Fruit fly (Drosophila melanogaster) whole organism, embryonic: ENCODE data around the gene cold.

ENCODE experiments used
- Ada2b ChIP-seq: fragments of 200-800 bp; sonication (Bioruptor generic); IDR thresholded peaks from 2 replicates; pipeline ENCODE4 v1.3.6; 2022; ENCODE audit warnings: missing biosample characterization, missing genetic modification characterization
- Atf6 ChIP-seq: fragments of 200-800 bp; sonication (Bioruptor generic); IDR thresholded peaks from 2 replicates; pipeline ENCODE4 v1.3.6; 2022; ENCODE audit warnings: missing biosample characterization, missing genetic modification characterization
- Awh ChIP-seq: fragments of 200-800 bp; sonication (Bioruptor generic); IDR thresholded peaks from 2 replicates; pipeline ENCODE4, ENCODE4 v1.3.6; 2022; ENCODE audit warnings: missing biosample characterization, missing genetic modification characterization
- Bdp1 ChIP-seq: fragments of 200-800 bp; sonication (Bioruptor generic); optimal IDR thresholded peaks from 3 replicates; lab custom pipeline; 2016; ENCODE audit warnings: missing biosample characterization, missing genetic modification characterization
- CG1024 ChIP-seq: fragments of 200-800 bp; sonication (Bioruptor generic); IDR thresholded peaks from 2 replicates; pipeline ENCODE4 v1.3.6; 2022; ENCODE audit warnings: missing biosample characterization, missing genetic modification characterization
- CG10959 ChIP-seq: fragments of 200-800 bp; sonication (Bioruptor generic); IDR thresholded peaks from 2 replicates; pipeline ENCODE4 v1.3.6; 2022; ENCODE audit warnings: missing biosample characterization, missing genetic modification characterization
- CG1233 ChIP-seq: fragments of 200-800 bp; sonication (Bioruptor generic); optimal IDR thresholded peaks from 4 replicates; lab custom pipeline; 2018; ENCODE audit warnings: missing biosample characterization, mild to moderate bottlenecking, missing genetic modification characterization
- CG14050 ChIP-seq: fragments of 200-800 bp; sonication (Bioruptor generic); IDR thresholded peaks from 3 replicates; pipeline ENCODE4 v1.3.6; 2022; ENCODE audit warnings: missing biosample characterization, missing genetic modification characterization
- CG14667 ChIP-seq: fragments of 200-800 bp; sonication (Bioruptor generic); IDR thresholded peaks from 2 replicates; pipeline ENCODE4 v1.3.6; 2022; ENCODE audit warnings: missing biosample characterization, missing genetic modification characterization
- CG14860 ChIP-seq: fragments of 200-800 bp; sonication (Bioruptor generic); IDR thresholded peaks from 3 replicates; pipeline ENCODE4 v1.3.6; 2022; ENCODE audit warnings: missing biosample characterization, missing genetic modification characterization; ENCODE audit not compliant: partially characterized antibody
- CG14965 ChIP-seq: fragments of 200-800 bp; sonication (Bioruptor generic); optimal IDR thresholded peaks from 2 replicates; lab custom pipeline; 2016; ENCODE audit warnings: missing biosample characterization, missing genetic modification characterization, borderline replicate concordance
- CG15011 ChIP-seq: fragments of 200-800 bp; sonication (Bioruptor generic); optimal IDR thresholded peaks from 3 replicates; lab custom pipeline; 2018; ENCODE audit warnings: missing biosample characterization, mild to moderate bottlenecking, missing genetic modification characterization
- CG1529 ChIP-seq: fragments of 200-800 bp; sonication (Bioruptor generic); optimal IDR thresholded peaks from 3 replicates; lab custom pipeline; 2018; ENCODE audit warnings: missing biosample characterization, missing genetic modification characterization
- CG15601 ChIP-seq: fragments of 200-800 bp; sonication (Bioruptor generic); optimal IDR thresholded peaks from 3 replicates; lab custom pipeline; 2019; ENCODE audit warnings: missing biosample characterization, mild to moderate bottlenecking, missing genetic modification characterization, moderate library complexity
- CG17186 ChIP-seq: fragments of 200-800 bp; sonication (Bioruptor generic); optimal IDR thresholded peaks from 3 replicates; lab custom pipeline; 2017; ENCODE audit warnings: missing biosample characterization, missing genetic modification reagents, missing genetic modification characterization
- CG18011 ChIP-seq: fragments of 200-800 bp; sonication (Bioruptor generic); optimal IDR thresholded peaks from 2 replicates; lab custom pipeline; 2017; ENCODE audit warnings: missing biosample characterization, missing genetic modification characterization, mild to moderate bottlenecking, moderate library complexity, missing genotype
- CG18764 ChIP-seq: fragments of 200-800 bp; sonication (Bioruptor generic); optimal IDR thresholded peaks from 3 replicates; lab custom pipeline; 2016; ENCODE audit warnings: missing biosample characterization, missing genetic modification characterization
- CG3281 ChIP-seq: fragments of 200-800 bp; sonication (Bioruptor generic); optimal IDR thresholded peaks from 3 replicates; lab custom pipeline; 2017; ENCODE audit warnings: missing biosample characterization, mild to moderate bottlenecking, missing genetic modification characterization
- CG34422 ChIP-seq: fragments of 200-800 bp; sonication (Bioruptor generic); IDR thresholded peaks from 3 replicates; pipeline ENCODE4 v1.3.6; 2022; ENCODE audit warnings: missing biosample characterization, missing genetic modification characterization
- CG4707 ChIP-seq: fragments of 200-800 bp; sonication (Bioruptor generic); optimal IDR thresholded peaks from 2 replicates; lab custom pipeline; 2018; ENCODE audit warnings: missing biosample characterization, mild to moderate bottlenecking, missing genetic modification characterization, moderate library complexity
- CG6254 ChIP-seq: fragments of 200-800 bp; sonication (Bioruptor generic); optimal IDR thresholded peaks from 3 replicates; lab custom pipeline; 2017; ENCODE audit warnings: mild to moderate bottlenecking, missing biosample characterization, missing genetic modification reagents, missing genetic modification characterization
- CG7372 ChIP-seq: fragments of 200-800 bp; sonication (Bioruptor generic); IDR thresholded peaks from 2 replicates; pipeline ENCODE4 v1.3.6; 2022; ENCODE audit warnings: missing biosample characterization, missing genetic modification characterization
- CG7839 ChIP-seq: fragments of 200-800 bp; sonication (Bioruptor generic); optimal IDR thresholded peaks from 3 replicates; lab custom pipeline; 2018; ENCODE audit warnings: missing biosample characterization, mild to moderate bottlenecking, missing genetic modification characterization, moderate library complexity
- CHES-1-like ChIP-seq: fragments of 200-800 bp; sonication (Bioruptor generic); optimal IDR thresholded peaks from 2 replicates; lab custom pipeline; 2016; ENCODE audit warnings: missing biosample characterization, missing genetic modification characterization
- Chrac-16 ChIP-seq: fragments of 200-800 bp; sonication (Bioruptor generic); optimal IDR thresholded peaks from 3 replicates; lab custom pipeline; 2016; ENCODE audit warnings: missing biosample characterization, missing genetic modification characterization
- NC2β ChIP-seq: fragments of 200-800 bp; sonication (Bioruptor generic); optimal IDR thresholded peaks from 2 replicates; lab custom pipeline; 2016; ENCODE audit warnings: missing biosample characterization, missing genetic modification characterization
- Nf-YA ChIP-seq: fragments of 200-800 bp; sonication (Bioruptor generic); IDR thresholded peaks from 2 replicates; pipeline ENCODE4 v1.3.6; 2022; ENCODE audit warnings: missing biosample characterization, missing genetic modification characterization
- Sin3A ChIP-seq: fragments of >200 bp; optimal IDR thresholded peaks from 2 replicates; lab custom pipeline; 2018
- Trl ChIP-seq, 3 experiments: fragments of >200 bp in 2 of 3; fragments of 200-800 bp in 1 of 3; sonication (Bioruptor generic) in 1 of 3; optimal IDR thresholded peaks; 2 replicates in 1 of 3; 3 replicates in 2 of 3; lab custom pipeline; 2016 to 2017; ENCODE audit warnings: missing biosample characterization in 1 of 3, missing genetic modification characterization in 1 of 3
- bsh ChIP-seq, 2 experiments: fragments of 200-800 bp; sonication (Bioruptor generic); optimal IDR thresholded peaks; 2 replicates each; lab custom pipeline; 2017 to 2018; ENCODE audit warnings: mild to moderate bottlenecking in 2 of 2, missing biosample characterization in 2 of 2, missing genetic modification characterization in 2 of 2, moderate library complexity in 1 of 2
- croc ChIP-seq: fragments of 200-800 bp; sonication (Bioruptor generic); conservative IDR thresholded peaks from 3 replicates; pipeline ENCODE4 v1.3.6; 2022; ENCODE audit warnings: missing biosample characterization, missing genetic modification characterization
- dmrt99B ChIP-seq: fragments of 200-800 bp; sonication (Bioruptor generic); optimal IDR thresholded peaks from 2 replicates; lab custom pipeline; 2018; ENCODE audit warnings: missing biosample characterization, mild to moderate bottlenecking, missing genetic modification characterization, moderate library complexity
- dpn ChIP-seq, 2 experiments: fragments of 200-800 bp; sonication (Bioruptor generic); optimal IDR thresholded peaks; 3 replicates each; lab custom pipeline; 2016; ENCODE audit warnings: missing biosample characterization in 2 of 2, missing genetic modification characterization in 2 of 2
- dysf ChIP-seq: fragments of 200-800 bp; sonication (Bioruptor generic); IDR thresholded peaks from 3 replicates; pipeline ENCODE4 v1.3.6; 2022; ENCODE audit warnings: missing biosample characterization, missing genetic modification characterization
- exex ChIP-seq: fragments of 200-800 bp; sonication (Bioruptor generic); optimal IDR thresholded peaks from 4 replicates; lab custom pipeline; 2018; ENCODE audit warnings: missing biosample characterization, mild to moderate bottlenecking, missing genetic modification characterization, moderate library complexity
- gem ChIP-seq: fragments of 200-800 bp; sonication (Bioruptor generic); optimal IDR thresholded peaks from 2 replicates; lab custom pipeline; 2019; ENCODE audit warnings: missing biosample characterization, mild to moderate bottlenecking, missing genetic modification characterization, moderate library complexity
- gsb-n ChIP-seq: fragments of 200-800 bp; sonication (Bioruptor generic); optimal IDR thresholded peaks from 3 replicates; lab custom pipeline; 2018; ENCODE audit warnings: missing biosample characterization, mild to moderate bottlenecking, missing genetic modification characterization
- hb ChIP-seq: fragments of 200-800 bp; sonication (Bioruptor generic); IDR thresholded peaks from 3 replicates; pipeline ENCODE4 v1.3.6; 2022; ENCODE audit warnings: missing biosample characterization, missing genetic modification characterization; ENCODE audit not compliant: partially characterized antibody
- insv ChIP-seq, 2 experiments: fragments of 200-800 bp; sonication (Bioruptor generic); optimal IDR thresholded peaks; 3 replicates each; lab custom pipeline; 2016 to 2018; ENCODE audit warnings: missing biosample characterization in 2 of 2, missing genetic modification characterization in 2 of 2
- jumu ChIP-seq: fragments of 200-800 bp; sonication (Bioruptor generic); optimal IDR thresholded peaks from 3 replicates; lab custom pipeline; 2016; ENCODE audit warnings: missing biosample characterization, missing genetic modification characterization
- knrl ChIP-seq: fragments of 200-800 bp; sonication (Bioruptor generic); IDR thresholded peaks from 3 replicates; pipeline ENCODE4 v1.3.6; 2022; ENCODE audit warnings: missing biosample characterization, missing genetic modification characterization; ENCODE audit not compliant: partially characterized antibody
- mld ChIP-seq: fragments of 200-800 bp; sonication (Bioruptor generic); IDR thresholded peaks from 3 replicates; pipeline ENCODE4 v1.3.6; 2022; ENCODE audit warnings: missing biosample characterization, missing genetic modification characterization; ENCODE audit not compliant: partially characterized antibody
- onecut ChIP-seq: fragments of 200-800 bp; sonication (Bioruptor generic); IDR thresholded peaks from 2 replicates; pipeline ENCODE4 v1.3.6; 2022; ENCODE audit warnings: missing biosample characterization, missing genetic modification characterization
- pita ChIP-seq: fragments of 200-800 bp; sonication (Bioruptor generic); optimal IDR thresholded peaks from 2 replicates; lab custom pipeline; 2017; ENCODE audit warnings: missing biosample characterization, mild to moderate bottlenecking, missing genetic modification characterization
- pros ChIP-seq: fragments of 200-800 bp; sonication (Bioruptor generic); optimal IDR thresholded peaks from 3 replicates; lab custom pipeline; 2019; ENCODE audit warnings: missing biosample characterization, mild to moderate bottlenecking, missing genetic modification characterization, moderate library complexity
- ro ChIP-seq: fragments of 200-800 bp; sonication (Bioruptor generic); IDR thresholded peaks from 2 replicates; pipeline ENCODE4 v1.3.6; 2022; ENCODE audit warnings: missing biosample characterization, missing genetic modification characterization
- shn ChIP-seq: fragments of 200-800 bp; sonication (Bioruptor generic); optimal IDR thresholded peaks from 3 replicates; lab custom pipeline; 2016; ENCODE audit warnings: missing biosample characterization, missing genetic modification characterization
- slbo ChIP-seq: fragments of 200-800 bp; sonication (Bioruptor generic); IDR thresholded peaks from 2 replicates; pipeline ENCODE4 v1.3.6; 2022; ENCODE audit warnings: missing biosample characterization, missing genetic modification characterization
- trh ChIP-seq: fragments of 200-800 bp; sonication (Bioruptor generic); optimal IDR thresholded peaks from 2 replicates; lab custom pipeline; 2016; ENCODE audit warnings: missing biosample characterization, missing genetic modification characterization
- tx ChIP-seq: fragments of 200-800 bp; sonication (Bioruptor generic); optimal IDR thresholded peaks from 2 replicates; lab custom pipeline; 2016; ENCODE audit warnings: missing biosample characterization, missing genetic modification characterization
- zen ChIP-seq: fragments of 200-800 bp; sonication (Bioruptor generic); optimal IDR thresholded peaks from 3 replicates; lab custom pipeline; 2018; ENCODE audit warnings: missing biosample characterization, mild to moderate bottlenecking, missing genetic modification characterization, moderate library complexity

The cold gene

DNA sequence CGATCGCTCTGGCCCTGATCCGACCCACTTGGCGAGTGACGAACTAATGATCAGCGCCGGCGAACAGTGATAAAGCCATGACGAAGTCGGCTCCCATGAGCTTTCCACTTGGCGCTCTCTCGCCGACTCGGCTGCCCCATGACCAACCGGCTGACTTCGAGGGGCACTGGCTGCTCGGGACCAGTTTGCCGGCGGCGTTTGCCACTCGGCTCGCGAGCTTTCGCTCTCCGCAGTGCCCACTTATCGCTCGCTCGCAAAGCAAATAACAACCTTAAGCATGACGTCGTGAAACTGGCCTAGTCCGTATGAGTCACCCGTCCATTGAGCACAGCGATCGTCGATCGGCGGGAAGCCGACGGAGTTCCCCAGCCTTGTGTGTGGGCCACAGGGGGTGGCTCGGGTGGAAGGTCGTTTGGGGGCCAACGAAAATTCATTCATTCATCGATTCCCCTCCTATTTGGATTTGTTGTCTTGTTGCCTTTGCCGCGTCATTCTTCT, 21.6 kb upstream of the cold start, which contains the start of gene Ets21C (continued):
- TF ChIP-seq hb (GFP tag; lab: Robert Waterston, UW) (no peak), CG17186 (no peak), CG3281 (GFP tag; lab: Kevin White, UChicago) (no peak), croc (GFP tag; lab: Robert Waterston, UW) (no peak), CG18011 (GFP tag; lab: Kevin White, UChicago) (no peak), Ada2b (peak; percentile 22; the same call in 1 of the 2 replicates), Awh (0 out of 2 replicates have a peak, but pooled peaks have one; percentile 9), gem (no peak), gsb-n (tag; lab: Kevin White, UChicago) (no peak), dysf (GFP tag; lab: Robert Waterston, UW) (peak; percentile 16; the same call in 1 of the 3 replicates), bsh (GFP tag; optimal IDR thresholded peaks at IDR 0.05; lab: Kevin White, UChicago) (peak in 1 of 2 experiments; percentile 27), Atf6 (peak; percentile 65), Trl (optimal IDR thresholded peaks at IDR 0.05; lab: Kevin White, UChicago) (peak; percentile 50 to 72), Trl (GFP tag; optimal IDR thresholded peaks at IDR 0.05; lab: Kevin White, UChicago) (peak; percentile 28), pita (GFP tag; lab: Kevin White, UChicago) (no peak), CG14860 (GFP tag; lab: Robert Waterston, UW) (no peak), CG1529 (GFP tag; lab: Kevin White, UChicago) (no peak), Chrac-16 (GFP tag; lab: Kevin White, UChicago) (no peak), CG18764 (GFP tag; lab: Kevin White, UChicago) (no peak), CG7372 (GFP tag; lab: Robert Waterston, UW) (no peak), exex (peak; percentile 34), Sin3A (lab: Kevin White, UChicago) (no peak), CG1024 (no peak), CG7839 (tag; lab: Kevin White, UChicago) (no peak), dmrt99B (tag; lab: Kevin White, UChicago) (no peak), CG14667 (no peak), slbo (no peak), CG34422 (GFP tag; lab: Robert Waterston, UW) (peak; percentile 45; the same call in 1 of the 3 replicates), onecut (GFP tag; lab: Robert Waterston, UW) (no peak; the same call in 1 of the 2 replicates), zen (tag; lab: Kevin White, UChicago) (no peak), shn (GFP tag; lab: Kevin White, UChicago) (peak; percentile 97), Nf-YA (GFP tag; lab: Robert Waterston, UW) (no peak), dpn (GFP tag; optimal IDR thresholded peaks at IDR 0.05; lab: Kevin White, UChicago) (no peak), mld (GFP tag; lab: Robert Waterston, UW) (no peak), CHES-1-like (GFP tag; lab: Kevin White, UChicago) (no peak), CG15601 (no peak), trh (GFP tag; lab: Kevin White, UChicago) (no peak), ro (GFP tag; lab: Robert Waterston, UW) (no peak), CG10959 (no peak), jumu (no peak), CG14050 (GFP tag; lab: Robert Waterston, UW) (no peak), pros (GFP tag; lab: Kevin White, UChicago) (no peak), knrl (GFP tag; lab: Robert Waterston, UW) (no peak), CG15011 (no peak), NC2β (no peak), CG4707 (GFP tag; lab: Kevin White, UChicago) (no peak), Bdp1 (GFP tag; lab: Kevin White, UChicago) (no peak), CG14965 (no peak), tx (GFP tag; lab: Kevin White, UChicago) (no peak), CG1233 (GFP tag; lab: Kevin White, UChicago) (no peak), CG6254 (no peak), insv (GFP tag; optimal IDR thresholded peaks at IDR 0.05; lab: Kevin White, UChicago) (no peak)
